Worm (Caenorhabditis elegans) whole organism, L4/young adult: Measurements from ENCODE around the gene lin-49.

ENCODE experiments used
- W03F9.2 ChIP-seq: fragments of 150-350 bp; optimal IDR thresholded peaks from 2 replicates; lab custom pipeline; 2014; ENCODE audit warnings: missing biosample characterization, missing genetic modification characterization
- dao-5 ChIP-seq: sonication (generic microtip); optimal IDR thresholded peaks from 2 replicates; lab custom pipeline; 2016; ENCODE audit warnings: missing genotype, missing genetic modification characterization, moderate library complexity, missing compliant biosample characterization
- him-1 ChIP-seq: sonication (generic microtip); optimal IDR thresholded peaks from 2 replicates; lab custom pipeline; 2016; ENCODE audit warnings: missing genotype, missing genetic modification reagents, missing genetic modification characterization, missing compliant biosample characterization

lin-49 gene

ce11 chrIV:8638761-8639160, 18.3 kb downstream of the lin-49 start, which contains the start of gene F42A9.9:
TSS of gene F42A9.9 (minus strand) at chrIV:8638861.
- TF ChIP-seq him-1: no peak
- no peak for TF ChIP-seq dao-5 (tag; lab: Kevin White, UChicago)
- no peak for TF ChIP-seq W03F9.2 (tag; lab: Kevin White, UChicago)

ce11 chrIV:8644432-8644831, 23.9 kb downstream of the lin-49 start, which contains the start of gene C49C8.3:
TSS of gene C49C8.3 (plus strand) at chrIV:8644732.
- TF ChIP-seq W03F9.2 (tag; lab: Kevin White, UChicago): no peak
- no peak for TF ChIP-seq dao-5 (tag; lab: Kevin White, UChicago)
- TF ChIP-seq him-1: no peak

- TF ChIP-seq him-1 (no peak), dao-5 (tag; lab: Kevin White, UChicago) (no peak), W03F9.2 (tag; lab: Kevin White, UChicago) (no peak)
These were observed 28.0 kb downstream of the lin-49 start, which contains the start of gene cyp-33E1 for ce11 chrIV:8648502-8648901. TSS of gene cyp-33E1 (minus strand) at chrIV:8648602.

ce11 chrIV:8650696-8651095, 30.2 kb downstream of the lin-49 start, which contains the start of gene C49C8.2:
TSS of gene C49C8.2 (plus strand) at chrIV:8651088.
- TF ChIP-seq W03F9.2 (tag; lab: Kevin White, UChicago): no peak
- no peak for TF ChIP-seq him-1
- no peak for TF ChIP-seq dao-5 (tag; lab: Kevin White, UChicago)

- no peak for TF ChIP-seq him-1
- no peak for TF ChIP-seq W03F9.2 (tag; lab: Kevin White, UChicago)
- no peak for TF ChIP-seq dao-5 (tag; lab: Kevin White, UChicago)
These were observed 31.4 kb downstream of the lin-49 start, which contains the start of gene C49C8.8 for ce11 chrIV:8651835-8652234. TSS of gene C49C8.8 (plus strand) at chrIV:8652135.

ce11 chrIV:8653592-8653991, 33.1 kb downstream of the lin-49 start, which contains the start of gene C49C8.5:
TSS of gene C49C8.5 (minus strand) at chrIV:8653664.
- TF ChIP-seq dao-5 (tag; lab: Kevin White, UChicago) (no peak), W03F9.2 (tag; lab: Kevin White, UChicago) (no peak), him-1 (no peak)

- TF ChIP-seq W03F9.2 (tag; lab: Kevin White, UChicago) (no peak), him-1 (no peak), dao-5 (tag; lab: Kevin White, UChicago) (no peak)
These were observed 33.7 kb downstream of the lin-49 start, which contains the start of gene C49C8.1 for ce11 chrIV:8654115-8654628. TSS of gene C49C8.1 (plus strand) at chrIV:8654578.

ce11 chrIV:8658122-8658521, 37.6 kb downstream of the lin-49 start, which contains the start of gene C49C8.6:
TSS of gene C49C8.6 (minus strand) at chrIV:8658222.
- TF ChIP-seq him-1 (no peak), dao-5 (tag; lab: Kevin White, UChicago) (no peak), W03F9.2 (tag; lab: Kevin White, UChicago) (no peak)

ce11 chrIV:8665778-8666177, 45.3 kb downstream of the lin-49 start:
- TF ChIP-seq dao-5 (tag; lab: Kevin White, UChicago): no peak
- TF ChIP-seq him-1: no peak
- no peak for TF ChIP-seq W03F9.2 (tag; lab: Kevin White, UChicago)

ce11 chrIV:8668635-8669034, 48.2 kb downstream of the lin-49 start, which contains the start of gene cdh-5:
TSS of gene cdh-5 (plus strand) at chrIV:8668935.
- no peak for TF ChIP-seq W03F9.2 (tag; lab: Kevin White, UChicago)
- TF ChIP-seq him-1: no peak
- TF ChIP-seq dao-5 (tag; lab: Kevin White, UChicago): no peak

ce11 chrIV:8673733-8674375, 53.4 kb downstream of the lin-49 start:
- TF ChIP-seq dao-5 (tag; lab: Kevin White, UChicago) (no peak), W03F9.2 (tag; lab: Kevin White, UChicago) (no peak), him-1 (no peak)
